Worm (Caenorhabditis elegans) whole organism, early embryonic: ENCODE measurements around the gene irg-8.

Experiments
- B0310.2 ChIP-seq: sonication (generic microtip); optimal IDR thresholded peaks from 2 replicates; lab custom pipeline; 2016; ENCODE audit warnings: mild to moderate bottlenecking, missing genetic modification characterization, missing compliant biosample characterization
- F13C5.2 ChIP-seq: sonication (generic microtip); optimal IDR thresholded peaks from 2 replicates; lab custom pipeline; 2017; ENCODE audit warnings: mild to moderate bottlenecking, missing genetic modification characterization, inconsistent platforms, missing compliant biosample characterization
- aly-1 ChIP-seq: sonication (generic microtip); optimal IDR thresholded peaks from 2 replicates; lab custom pipeline; 2016; ENCODE audit warnings: missing genetic modification characterization, missing compliant biosample characterization
- ama-1 ChIP-seq: fragments of 150-350 bp; optimal IDR thresholded peaks from 2 replicates; lab custom pipeline; 2014
- ceh-13 ChIP-seq: fragments of 200-800 bp; sonication (Bioruptor generic); optimal IDR thresholded peaks from 2 replicates; lab custom pipeline; 2018; ENCODE audit warnings: mild to moderate bottlenecking, missing genetic modification characterization, missing compliant biosample characterization
- ceh-36 ChIP-seq: sonication (generic microtip); optimal IDR thresholded peaks from 2 replicates; lab custom pipeline; 2016; ENCODE audit warnings: missing genetic modification characterization, inconsistent platforms, missing compliant biosample characterization
- ets-7 ChIP-seq: sonication (generic microtip); optimal IDR thresholded peaks from 2 replicates; lab custom pipeline; 2016; ENCODE audit warnings: missing genotype, missing genetic modification characterization, missing compliant biosample characterization
- flt-1 ChIP-seq: fragments of 200-800 bp; sonication (Bioruptor generic); IDR thresholded peaks from 2 replicates; pipeline ENCODE4 v1.3.6; 2022; ENCODE audit warnings: missing genetic modification characterization, missing compliant biosample characterization
- hmbx-1 ChIP-seq: sonication (generic microtip); optimal IDR thresholded peaks from 2 replicates; lab custom pipeline; 2016; ENCODE audit warnings: mild to moderate bottlenecking, missing genetic modification characterization, missing compliant biosample characterization
- hmg-4 ChIP-seq: fragments of 200-800 bp; sonication (Bioruptor generic); optimal IDR thresholded peaks from 2 replicates; lab custom pipeline; 2018; ENCODE audit warnings: mild to moderate bottlenecking, missing genetic modification characterization, missing compliant biosample characterization
- hnd-1 ChIP-seq: sonication (generic microtip); optimal IDR thresholded peaks from 2 replicates; lab custom pipeline; 2016; ENCODE audit warnings: missing genetic modification characterization, missing compliant biosample characterization
- pes-1 ChIP-seq: fragments of 200-800 bp; sonication (Bioruptor generic); IDR thresholded peaks from 2 replicates; pipeline ENCODE4 v1.3.6; 2022; ENCODE audit warnings: missing genetic modification reagents, missing genetic modification characterization, missing compliant biosample characterization
- scrt-1 ChIP-seq: fragments of 200-800 bp; sonication (Bioruptor generic); IDR thresholded peaks from 2 replicates; pipeline ENCODE4 v1.3.6; 2022; ENCODE audit warnings: missing genetic modification characterization, missing compliant biosample characterization
- sea-1 ChIP-seq: fragments of 200-800 bp; sonication (Bioruptor generic); conservative IDR thresholded peaks from 2 replicates; pipeline ENCODE4 v1.3.6; 2022; ENCODE audit warnings: missing genetic modification characterization, missing compliant biosample characterization
- tbx-11 ChIP-seq: fragments of 200-800 bp; sonication (Bioruptor generic); IDR thresholded peaks from 2 replicates; pipeline ENCODE4 v1.3.6; 2022; ENCODE audit warnings: missing genetic modification characterization, missing compliant biosample characterization
- tbx-37 ChIP-seq: fragments of 200-800 bp; sonication (Bioruptor generic); conservative IDR thresholded peaks from 2 replicates; pipeline ENCODE4 v1.3.6; 2022; ENCODE audit warnings: missing genetic modification reagents, missing genetic modification characterization, missing compliant biosample characterization
- tra-4 ChIP-seq: sonication (generic microtip); optimal IDR thresholded peaks from 2 replicates; lab custom pipeline; 2017; ENCODE audit warnings: missing genetic modification characterization, missing compliant biosample characterization

Gene irg-8

DNA sequence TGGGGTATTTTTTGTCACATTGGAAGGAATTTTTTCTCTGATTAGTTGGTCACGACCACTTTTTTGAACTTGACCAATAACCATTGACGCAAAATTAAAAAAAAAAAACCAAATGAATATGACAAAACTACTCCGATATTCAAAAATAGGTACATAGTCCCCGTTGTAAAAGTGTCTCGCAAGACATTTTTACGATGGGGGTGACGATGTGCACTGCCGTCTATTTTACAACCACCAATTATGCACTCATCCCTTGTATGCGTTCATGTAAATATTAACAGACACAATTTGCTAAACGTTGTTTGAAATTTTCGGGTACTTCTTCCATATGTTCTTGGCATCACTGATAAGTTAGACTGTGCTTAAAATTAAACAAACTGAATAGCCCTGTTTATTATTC lies 17.8 kb downstream of the irg-8 start, which contains the start of gene scl-27:
scl-27 (plus strand) TSS at position 301 of the 400 bp plus-strand sequence.
- no peak for TF ChIP-seq pes-1 (GFP tag; lab: Robert Waterston, UW)
- TF ChIP-seq aly-1 (tag; lab: Kevin White, UChicago) = no peak
- TF ChIP-seq ceh-36 (tag; lab: Kevin White, UChicago) = no peak
- no peak for TF ChIP-seq hmg-4 (GFP tag; lab: Kevin White, UChicago)
- no peak for TF ChIP-seq flt-1 (GFP tag; lab: Robert Waterston, UW)
- no peak for TF ChIP-seq ceh-13 (GFP tag; lab: Kevin White, UChicago)
- TF ChIP-seq tra-4 (tag; lab: Kevin White, UChicago) = no peak
- no peak for TF ChIP-seq sea-1 (GFP tag; lab: Robert Waterston, UW)
- no peak for TF ChIP-seq tbx-37
- no peak for TF ChIP-seq scrt-1
- no peak for TF ChIP-seq F13C5.2 (tag; lab: Kevin White, UChicago)
- TF ChIP-seq hmbx-1 (tag; lab: Kevin White, UChicago) = no peak
- TF ChIP-seq hnd-1 (tag; lab: Kevin White, UChicago) = no peak

DNA sequence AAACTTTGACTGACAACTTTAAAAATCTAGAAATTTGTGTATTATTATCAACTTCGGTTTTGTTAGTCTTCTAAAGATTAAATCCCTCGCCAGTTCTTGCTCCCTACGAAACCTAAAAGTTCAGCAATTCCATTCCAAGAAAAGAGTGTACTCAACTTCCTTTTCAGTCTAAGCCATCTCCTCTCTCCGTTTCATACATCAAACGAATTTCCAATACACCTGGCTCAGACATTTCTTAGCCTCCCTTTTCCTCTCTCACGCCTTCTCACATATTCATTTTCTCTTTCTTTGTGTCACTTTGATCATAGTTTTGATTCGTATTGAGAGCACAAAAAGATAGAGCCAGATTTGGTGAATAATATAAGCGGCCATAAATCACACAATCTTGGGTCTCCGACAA lies 21.2 kb downstream of the irg-8 start, which contains the start of gene nhr-253:
nhr-253 (plus strand) TSS at position 285 of the 400 bp plus-strand sequence.
- TF ChIP-seq hmg-4 (GFP tag; lab: Kevin White, UChicago) (no peak), ceh-36 (tag; lab: Kevin White, UChicago) (no peak), scrt-1 (no peak), flt-1 (GFP tag; lab: Robert Waterston, UW) (no peak), tbx-37 (no peak), hnd-1 (tag; lab: Kevin White, UChicago) (no peak), pes-1 (GFP tag; lab: Robert Waterston, UW) (no peak), aly-1 (tag; lab: Kevin White, UChicago) (no peak), ets-7 (no peak), ama-1 (no peak), tra-4 (tag; lab: Kevin White, UChicago) (no peak), tbx-11 (GFP tag; lab: Robert Waterston, UW) (no peak), hmbx-1 (tag; lab: Kevin White, UChicago) (no peak), ceh-13 (GFP tag; lab: Kevin White, UChicago) (no peak), F13C5.2 (tag; lab: Kevin White, UChicago) (no peak), sea-1 (GFP tag; lab: Robert Waterston, UW) (no peak)

DNA sequence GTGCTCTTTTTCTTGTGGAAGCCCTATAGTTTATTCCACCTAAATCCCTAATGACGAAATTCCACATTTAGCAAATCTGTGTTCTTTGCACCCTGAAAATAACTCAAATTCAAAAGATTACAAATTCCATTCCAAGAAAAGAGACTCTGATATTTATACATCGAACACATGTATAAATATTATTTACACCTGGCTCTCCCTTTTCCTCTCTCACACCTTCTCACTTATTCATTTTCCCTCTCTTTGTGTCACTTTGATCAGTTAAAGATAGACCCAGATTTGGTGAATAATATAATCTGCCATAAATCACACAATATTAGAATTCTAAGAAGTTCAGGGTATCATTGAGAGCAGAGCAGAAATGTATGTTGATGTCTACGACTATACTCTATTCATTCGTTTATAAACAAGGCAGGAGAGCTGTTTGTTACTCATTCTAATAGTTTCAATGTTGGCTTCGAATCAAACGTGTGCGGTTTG lies 25.3 kb downstream of the irg-8 start, which contains the start of gene nhr-254:
nhr-254 (plus strand) TSS at position 430 of the 480 bp plus-strand sequence.
- TF ChIP-seq scrt-1 (no peak), ceh-13 (GFP tag; lab: Kevin White, UChicago) (no peak), flt-1 (GFP tag; lab: Robert Waterston, UW) (no peak)

DNA sequence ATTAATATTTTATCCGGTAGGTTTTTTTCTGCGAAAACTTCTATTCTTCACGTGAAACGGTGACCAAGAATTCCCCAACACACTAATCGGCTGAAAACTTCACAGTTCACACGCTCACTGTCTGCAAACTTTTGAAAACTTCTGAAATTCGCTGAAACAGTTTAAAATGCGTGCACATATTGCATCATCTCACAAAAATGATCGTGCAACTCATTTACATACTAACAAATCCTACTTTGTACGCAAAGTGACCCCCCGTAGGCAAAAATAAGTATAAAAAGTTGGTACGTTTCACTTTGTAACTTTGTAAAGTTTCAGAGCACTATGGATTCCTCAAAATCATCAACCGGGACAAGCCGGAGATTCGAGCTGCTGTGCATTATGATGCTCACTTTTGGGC lies 29.1 kb downstream of the irg-8 start, which contains the start of gene ZK6.6:
ZK6.6 (plus strand) TSS at position 301 of the 400 bp plus-strand sequence.
- TF ChIP-seq ets-7 (no peak), ceh-36 (tag; lab: Kevin White, UChicago) (no peak), scrt-1 (no peak), hmg-4 (GFP tag; lab: Kevin White, UChicago) (no peak), ama-1 (no peak), flt-1 (GFP tag; lab: Robert Waterston, UW) (no peak), B0310.2 (no peak), hnd-1 (tag; lab: Kevin White, UChicago) (no peak), tbx-11 (GFP tag; lab: Robert Waterston, UW) (no peak), tra-4 (tag; lab: Kevin White, UChicago) (no peak), hmbx-1 (tag; lab: Kevin White, UChicago) (no peak), ceh-13 (GFP tag; lab: Kevin White, UChicago) (no peak), tbx-37 (no peak), aly-1 (tag; lab: Kevin White, UChicago) (no peak), sea-1 (GFP tag; lab: Robert Waterston, UW) (no peak), F13C5.2 (tag; lab: Kevin White, UChicago) (no peak)

DNA sequence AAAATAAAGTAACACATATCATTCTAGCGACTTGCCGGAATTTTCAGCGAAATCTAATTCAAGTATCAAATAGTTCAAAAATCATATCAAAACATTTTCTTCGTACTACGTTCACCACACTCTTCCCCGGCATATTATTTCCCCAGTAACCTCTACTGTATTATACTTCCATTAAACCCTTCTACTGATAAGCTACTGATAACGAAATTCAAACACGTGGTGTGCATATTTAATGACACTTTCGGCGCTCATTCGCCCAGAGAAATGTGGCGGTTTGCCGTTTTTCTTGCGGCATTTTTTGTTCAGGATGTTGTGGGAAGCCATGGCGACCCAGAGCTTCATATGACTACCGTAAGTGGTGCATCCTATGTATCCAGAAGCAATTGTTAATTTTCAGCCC lies 32.0 kb downstream of the irg-8 start, which contains the start of gene lipl-5:
lipl-5 (plus strand) TSS at position 259 of the 400 bp plus-strand sequence.
- no peak for TF ChIP-seq B0310.2
- no peak for TF ChIP-seq ceh-36 (tag; lab: Kevin White, UChicago)
- no peak for TF ChIP-seq ama-1
- TF ChIP-seq sea-1 (GFP tag; lab: Robert Waterston, UW) = no peak
- no peak for TF ChIP-seq pes-1 (GFP tag; lab: Robert Waterston, UW)
- TF ChIP-seq scrt-1 = no peak
- no peak for TF ChIP-seq tbx-11 (GFP tag; lab: Robert Waterston, UW)
- no peak for TF ChIP-seq flt-1 (GFP tag; lab: Robert Waterston, UW)
- no peak for TF ChIP-seq tbx-37
- TF ChIP-seq ceh-13 (GFP tag; lab: Kevin White, UChicago) = no peak
- no peak for TF ChIP-seq hmg-4 (GFP tag; lab: Kevin White, UChicago)
- no peak for TF ChIP-seq hmbx-1 (tag; lab: Kevin White, UChicago)
- TF ChIP-seq ets-7 = no peak

DNA sequence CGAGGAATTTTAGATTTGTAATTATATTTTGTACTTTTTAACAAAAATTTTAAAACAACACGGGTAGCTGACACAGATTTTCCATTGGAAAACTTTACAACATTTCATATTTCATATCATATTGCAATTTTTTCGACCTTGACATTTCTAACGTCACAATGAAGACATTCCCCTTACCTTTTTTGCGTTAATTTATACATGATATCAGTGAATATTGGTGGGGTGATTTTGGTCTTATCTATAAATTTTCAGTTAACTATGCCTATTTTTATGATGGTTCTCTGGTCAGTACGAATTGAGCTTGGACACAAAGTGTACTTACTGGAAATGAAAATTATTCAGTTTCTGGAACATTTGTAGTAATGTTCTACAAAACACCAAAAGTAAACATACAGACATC lies 33.0 kb downstream of the irg-8 start:
- TF ChIP-seq ama-1 = no peak
- TF ChIP-seq tbx-11 (GFP tag; lab: Robert Waterston, UW) = no peak
- no peak for TF ChIP-seq ceh-36 (tag; lab: Kevin White, UChicago)
- no peak for TF ChIP-seq hmbx-1 (tag; lab: Kevin White, UChicago)
- TF ChIP-seq ceh-13 (GFP tag; lab: Kevin White, UChicago) = no peak
- TF ChIP-seq flt-1 (GFP tag; lab: Robert Waterston, UW) = no peak
- TF ChIP-seq hmg-4 (GFP tag; lab: Kevin White, UChicago) = no peak
- TF ChIP-seq aly-1 (tag; lab: Kevin White, UChicago) = no peak
- no peak for TF ChIP-seq scrt-1
- no peak for TF ChIP-seq pes-1 (GFP tag; lab: Robert Waterston, UW)
- no peak for TF ChIP-seq F13C5.2 (tag; lab: Kevin White, UChicago)
